Fruit fly (Drosophila melanogaster) whole organism, embryonic: Measurements from ENCODE around the gene zf30C.
A peak's percentile ranks its signal among the peaks of the same experiment; 100 is the strongest.

ENCODE experiments used
- Atf-2 ChIP-seq: fragments of 200-800 bp; sonication (Bioruptor generic); optimal IDR thresholded peaks from 2 replicates; lab custom pipeline; 2016; ENCODE audit warnings: missing biosample characterization, missing genetic modification characterization
- B-H2 ChIP-seq: fragments of 200-800 bp; sonication (Bioruptor generic); optimal IDR thresholded peaks from 2 replicates; lab custom pipeline; 2018; ENCODE audit warnings: missing biosample characterization, mild to moderate bottlenecking, missing genetic modification characterization
- Bdp1 ChIP-seq: fragments of 200-800 bp; sonication (Bioruptor generic); optimal IDR thresholded peaks from 3 replicates; lab custom pipeline; 2016; ENCODE audit warnings: missing biosample characterization, missing genetic modification characterization
- Bgb ChIP-seq: fragments of 200-800 bp; sonication (Bioruptor generic); IDR thresholded peaks from 2 replicates; pipeline ENCODE4 v1.3.6; 2022; ENCODE audit warnings: missing biosample characterization, missing genetic modification characterization; ENCODE audit not compliant: partially characterized antibody
- Bteb2 ChIP-seq: fragments of 200-800 bp; sonication (Bioruptor generic); optimal IDR thresholded peaks from 2 replicates; lab custom pipeline; 2016; ENCODE audit warnings: missing biosample characterization, missing genetic modification characterization
- CG10431 ChIP-seq: fragments of 200-800 bp; sonication (Bioruptor generic); optimal IDR thresholded peaks from 3 replicates; lab custom pipeline; 2018; ENCODE audit warnings: missing biosample characterization, mild to moderate bottlenecking, missing genetic modification characterization
- CG11247 ChIP-seq: fragments of 200-800 bp; sonication (Bioruptor generic); IDR thresholded peaks from 2 replicates; pipeline ENCODE4 v1.3.6; 2022; ENCODE audit warnings: missing biosample characterization, missing genetic modification characterization
- CG11456 ChIP-seq: fragments of 200-800 bp; sonication (Bioruptor generic); IDR thresholded peaks from 3 replicates; pipeline ENCODE4 v1.3.6; 2022; ENCODE audit warnings: missing biosample characterization, missing genetic modification characterization
- CG12219 ChIP-seq: fragments of 200-800 bp; sonication (Bioruptor generic); optimal IDR thresholded peaks from 3 replicates; lab custom pipeline; 2018; ENCODE audit warnings: missing biosample characterization, mild to moderate bottlenecking, missing genetic modification characterization
- CG13424 ChIP-seq: fragments of 200-800 bp; sonication (Bioruptor generic); optimal IDR thresholded peaks from 2 replicates; lab custom pipeline; 2019; ENCODE audit warnings: missing biosample characterization, mild to moderate bottlenecking, missing genetic modification characterization, moderate library complexity
- CG17912 ChIP-seq: fragments of 200-800 bp; sonication (Bioruptor generic); optimal IDR thresholded peaks from 2 replicates; lab custom pipeline; 2018; ENCODE audit warnings: missing biosample characterization, mild to moderate bottlenecking, missing genetic modification characterization
- CG2678 ChIP-seq: fragments of 200-800 bp; sonication (Bioruptor generic); optimal IDR thresholded peaks from 3 replicates; lab custom pipeline; 2019; ENCODE audit warnings: missing biosample characterization, mild to moderate bottlenecking, missing genetic modification characterization, moderate library complexity
- CG2875 ChIP-seq: fragments of 200-800 bp; sonication (Bioruptor generic); optimal IDR thresholded peaks from 2 replicates; lab custom pipeline; 2017; ENCODE audit warnings: missing biosample characterization, mild to moderate bottlenecking, missing genetic modification characterization, missing genetic modification reagents
- CG31441 ChIP-seq: fragments of 200-800 bp; sonication (Bioruptor generic); IDR thresholded peaks from 2 replicates; pipeline ENCODE4 v1.3.6; 2022; ENCODE audit warnings: missing biosample characterization, missing genetic modification characterization
- CG3163 ChIP-seq: fragments of 200-800 bp; sonication (Bioruptor generic); optimal IDR thresholded peaks from 3 replicates; lab custom pipeline; 2016; ENCODE audit warnings: missing biosample characterization, missing genetic modification characterization
- CG33213 ChIP-seq: fragments of 200-800 bp; sonication (Bioruptor generic); optimal IDR thresholded peaks from 3 replicates; lab custom pipeline; 2016; ENCODE audit warnings: missing biosample characterization, missing genetic modification characterization
- CG42726 ChIP-seq: fragments of 200-800 bp; sonication (Bioruptor generic); IDR thresholded peaks from 2 replicates; pipeline ENCODE4 v1.3.6; 2022; ENCODE audit warnings: missing biosample characterization, missing genetic modification characterization; ENCODE audit not compliant: partially characterized antibody
- CG4360 ChIP-seq: fragments of 200-800 bp; sonication (Bioruptor generic); IDR thresholded peaks from 2 replicates; pipeline ENCODE4 v1.3.6; 2022; ENCODE audit warnings: missing biosample characterization, missing genetic modification characterization
- CG6689 ChIP-seq: fragments of 200-800 bp; sonication (Bioruptor generic); IDR thresholded peaks from 2 replicates; pipeline ENCODE4 v1.3.6; 2022; ENCODE audit warnings: missing biosample characterization, missing genetic modification characterization
- CG7786 ChIP-seq: fragments of 200-800 bp; sonication (Bioruptor generic); optimal IDR thresholded peaks from 2 replicates; lab custom pipeline; 2016; ENCODE audit warnings: missing biosample characterization, missing genetic modification characterization
- CG9817 ChIP-seq: fragments of 200-800 bp; sonication (Bioruptor generic); optimal IDR thresholded peaks from 2 replicates; lab custom pipeline; 2018; ENCODE audit warnings: missing biosample characterization, mild to moderate bottlenecking, missing genetic modification characterization, moderate library complexity
- CTCF ChIP-seq: fragments of 200-800 bp; sonication (Bioruptor generic); optimal IDR thresholded peaks from 2 replicates; lab custom pipeline; 2017; ENCODE audit warnings: missing biosample characterization, mild to moderate bottlenecking, missing genetic modification characterization, moderate library complexity
- Camta ChIP-seq: fragments of 200-800 bp; sonication (Bioruptor generic); optimal IDR thresholded peaks from 2 replicates; lab custom pipeline; 2016; ENCODE audit warnings: missing biosample characterization, missing genetic modification characterization
- Dad ChIP-seq: fragments of 200-800 bp; sonication (Bioruptor generic); optimal IDR thresholded peaks from 3 replicates; lab custom pipeline; 2016; ENCODE audit warnings: missing biosample characterization, missing genetic modification characterization
- Fer2 ChIP-seq: fragments of 200-800 bp; sonication (Bioruptor generic); optimal IDR thresholded peaks from 2 replicates; lab custom pipeline; 2018; ENCODE audit warnings: missing biosample characterization, mild to moderate bottlenecking, missing genetic modification characterization, moderate library complexity
- HLH54F ChIP-seq: fragments of 200-800 bp; sonication (Bioruptor generic); optimal IDR thresholded peaks from 3 replicates; lab custom pipeline; 2016; ENCODE audit warnings: missing biosample characterization, missing genetic modification characterization
- HmgD ChIP-seq: fragments of 200-800 bp; sonication (Bioruptor generic); optimal IDR thresholded peaks from 3 replicates; lab custom pipeline; 2016; ENCODE audit warnings: missing biosample characterization, missing genetic modification characterization
- Hr51 ChIP-seq, 2 experiments: fragments of 200-800 bp; sonication (Bioruptor generic); optimal IDR thresholded peaks; 2 replicates in 1 of 2; 3 replicates in 1 of 2; lab custom pipeline; 2016 to 2018; ENCODE audit warnings: missing biosample characterization in 2 of 2, missing genetic modification characterization in 2 of 2, mild to moderate bottlenecking in 1 of 2, moderate library complexity in 1 of 2
- MESR4 ChIP-seq: fragments of 200-800 bp; sonication (Bioruptor generic); optimal IDR thresholded peaks from 2 replicates; lab custom pipeline; 2018; ENCODE audit warnings: missing biosample characterization, mild to moderate bottlenecking, missing genetic modification characterization, moderate library complexity
- Myb ChIP-seq: fragments of 200-800 bp; sonication (Bioruptor generic); optimal IDR thresholded peaks from 2 replicates; lab custom pipeline; 2016; ENCODE audit warnings: missing biosample characterization, missing genetic modification characterization
- Nf-YC ChIP-seq: fragments of 200-800 bp; optimal IDR thresholded peaks from 3 replicates; lab custom pipeline; 2019; ENCODE audit warnings: missing biosample characterization, mild to moderate bottlenecking, missing genetic modification characterization, moderate library complexity
- Poxn ChIP-seq: fragments of 200-800 bp; sonication (Bioruptor generic); IDR thresholded peaks from 2 replicates; pipeline ENCODE4 v1.3.6; 2022; ENCODE audit warnings: missing biosample characterization, missing genetic modification characterization
- Sry-β ChIP-seq: fragments of 200-800 bp; sonication (Bioruptor generic); optimal IDR thresholded peaks from 2 replicates; lab custom pipeline; 2018; ENCODE audit warnings: missing biosample characterization, mild to moderate bottlenecking, missing genetic modification characterization, moderate library complexity
- ap ChIP-seq: fragments of 200-800 bp; sonication (Bioruptor generic); IDR thresholded peaks from 2 replicates; pipeline ENCODE4 v1.3.6; 2022; ENCODE audit warnings: missing biosample characterization, missing genetic modification characterization
- bab2 ChIP-seq: fragments of 200-800 bp; sonication (Bioruptor generic); optimal IDR thresholded peaks from 2 replicates; lab custom pipeline; 2016; ENCODE audit warnings: missing biosample characterization, missing genetic modification characterization
- cas ChIP-seq: fragments of 200-800 bp; sonication (Bioruptor generic); IDR thresholded peaks from 2 replicates; pipeline ENCODE4 v1.3.6; 2022; ENCODE audit warnings: missing biosample characterization, missing genetic modification characterization
- corto ChIP-seq: fragments of 200-800 bp; sonication (Bioruptor generic); optimal IDR thresholded peaks from 2 replicates; lab custom pipeline; 2016; ENCODE audit warnings: missing biosample characterization, mild to moderate bottlenecking, missing genetic modification characterization, moderate library complexity
- croc ChIP-seq: fragments of 200-800 bp; sonication (Bioruptor generic); conservative IDR thresholded peaks from 3 replicates; pipeline ENCODE4 v1.3.6; 2022; ENCODE audit warnings: missing biosample characterization, missing genetic modification characterization
- en ChIP-seq: fragments of 200-800 bp; sonication (Bioruptor generic); optimal IDR thresholded peaks from 2 replicates; lab custom pipeline; 2016; ENCODE audit warnings: missing biosample characterization, missing genetic modification characterization
- fd96Cb ChIP-seq: fragments of 200-800 bp; sonication (Bioruptor generic); optimal IDR thresholded peaks from 2 replicates; lab custom pipeline; 2018; ENCODE audit warnings: missing biosample characterization, mild to moderate bottlenecking, missing genetic modification characterization, moderate library complexity
- grn ChIP-seq: fragments of 200-800 bp; sonication (Bioruptor generic); optimal IDR thresholded peaks from 3 replicates; lab custom pipeline; 2017; ENCODE audit warnings: missing biosample characterization, missing genetic modification characterization
- gt ChIP-seq: fragments of 200-800 bp; sonication (Bioruptor generic); IDR thresholded peaks from 2 replicates; pipeline ENCODE4 v1.3.6; 2022; ENCODE audit warnings: missing biosample characterization, missing genetic modification characterization
- h ChIP-seq: fragments of >200 bp; optimal IDR thresholded peaks from 2 replicates; lab custom pipeline; 2017
- ind ChIP-seq: fragments of 200-800 bp; sonication (Bioruptor generic); optimal IDR thresholded peaks from 3 replicates; lab custom pipeline; 2016; ENCODE audit warnings: missing biosample characterization, missing genetic modification characterization
- lola ChIP-seq, 3 experiments: fragments of >200 bp in 2 of 3; fragments of 200-800 bp in 1 of 3; sonication (Bioruptor generic) in 1 of 3; optimal IDR thresholded peaks; 2 replicates each; lab custom pipeline; 2017 to 2019; ENCODE audit warnings: missing biosample characterization in 3 of 3, missing genetic modification characterization in 3 of 3, mild to moderate bottlenecking in 1 of 3, moderate library complexity in 1 of 3
- nmo ChIP-seq: fragments of 200-800 bp; sonication (Bioruptor generic); optimal IDR thresholded peaks from 2 replicates; lab custom pipeline; 2018; ENCODE audit warnings: missing biosample characterization, mild to moderate bottlenecking, missing genetic modification characterization, moderate library complexity
- pum ChIP-seq: fragments of 200-800 bp; sonication (Bioruptor generic); optimal IDR thresholded peaks from 2 replicates; lab custom pipeline; 2016; ENCODE audit warnings: missing biosample characterization, missing genetic modification characterization
- ranshi ChIP-seq: fragments of 200-800 bp; sonication (Bioruptor generic); IDR thresholded peaks from 2 replicates; pipeline ENCODE4 v1.3.6; 2022; ENCODE audit warnings: missing biosample characterization, missing genetic modification characterization
- repo ChIP-seq: fragments of 200-800 bp; sonication (Bioruptor generic); optimal IDR thresholded peaks from 2 replicates; lab custom pipeline; 2016; ENCODE audit warnings: missing biosample characterization, missing genetic modification characterization
- row ChIP-seq: fragments of 200-800 bp; sonication (Bioruptor generic); IDR thresholded peaks from 3 replicates; pipeline ENCODE4 v1.3.6; 2022; ENCODE audit warnings: missing biosample characterization, missing genetic modification characterization
- slp2 ChIP-seq: fragments of 200-800 bp; sonication (Bioruptor generic); optimal IDR thresholded peaks from 2 replicates; lab custom pipeline; 2016; ENCODE audit warnings: missing biosample characterization, missing genetic modification characterization
- tll ChIP-seq, 2 experiments: fragments of 200-800 bp in 1 of 2; fragments of >200 bp in 1 of 2; sonication (Bioruptor generic) in 1 of 2; optimal IDR thresholded peaks; 2 replicates each; lab custom pipeline; 2017 to 2019; ENCODE audit warnings: missing biosample characterization in 2 of 2, missing genetic modification characterization in 2 of 2, mild to moderate bottlenecking in 1 of 2, moderate library complexity in 1 of 2
- trh ChIP-seq: fragments of 200-800 bp; sonication (Bioruptor generic); optimal IDR thresholded peaks from 2 replicates; lab custom pipeline; 2016; ENCODE audit warnings: missing biosample characterization, missing genetic modification characterization

The zf30C gene

DNA sequence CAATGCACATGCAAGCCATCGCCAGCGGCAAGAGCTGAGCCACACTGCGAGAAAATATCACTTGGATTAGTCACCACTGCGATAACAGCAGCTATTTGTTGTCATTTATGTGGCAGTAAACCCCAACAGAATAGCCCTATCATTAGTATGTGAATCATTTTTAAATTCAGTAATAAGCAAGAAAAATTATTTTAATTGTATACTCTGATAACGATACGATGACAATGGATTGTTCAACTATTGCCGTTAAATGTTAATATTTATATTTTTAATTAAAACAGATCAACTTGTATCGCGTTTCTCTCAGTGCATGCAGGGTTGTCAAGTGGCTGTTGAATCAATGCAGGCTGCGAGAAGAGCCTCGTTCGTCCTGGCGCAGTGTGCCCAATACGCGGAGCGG lies 20.3 kb upstream of the zf30C start (continued):
- TF ChIP-seq CG11456 (GFP tag; lab: Robert Waterston, UW) (no peak), Atf-2 (no peak), CG12219 (GFP tag; lab: Kevin White, UChicago) (no peak), en (no peak), row (peak; percentile 36; the same call in 2 of the 3 replicates), CG31441 (GFP tag; lab: Robert Waterston, UW) (peak; percentile 45; the same call in 1 of the 2 replicates), HLH54F (no peak), CG10431 (GFP tag; lab: Kevin White, UChicago) (no peak), tll (GFP tag; optimal IDR thresholded peaks at IDR 0.05; lab: Kevin White, UChicago) (no peak), Bgb (GFP tag; lab: Robert Waterston, UW) (no peak), CG2678 (tag; lab: Kevin White, UChicago) (peak; percentile 37), h (lab: Kevin White, UChicago) (no peak), repo (GFP tag; lab: Kevin White, UChicago) (no peak), gt (no peak), CG33213 (GFP tag; lab: Kevin White, UChicago) (no peak), Sry-β (GFP tag; lab: Kevin White, UChicago) (no peak), CTCF (GFP tag; lab: Kevin White, UChicago) (no peak), bab2 (GFP tag; lab: Kevin White, UChicago) (no peak), Fer2 (tag; lab: Kevin White, UChicago) (no peak), Camta (GFP tag; lab: Kevin White, UChicago) (no peak), Dad (GFP tag; lab: Kevin White, UChicago) (no peak), slp2 (GFP tag; lab: Kevin White, UChicago) (no peak), Nf-YC (tag; lab: Kevin White, UChicago) (no peak), HmgD (GFP tag; lab: Kevin White, UChicago) (no peak), grn (GFP tag; lab: Kevin White, UChicago) (no peak), CG13424 (no peak), Hr51 (GFP tag; optimal IDR thresholded peaks at IDR 0.05; lab: Kevin White, UChicago) (peak in 1 of 2 experiments; percentile 49), CG7786 (GFP tag; lab: Kevin White, UChicago) (no peak), lola (GFP tag; optimal IDR thresholded peaks at IDR 0.05; lab: Kevin White, UChicago) (no peak), CG17912 (GFP tag; lab: Kevin White, UChicago) (no peak), ranshi (no peak), CG4360 (GFP tag; lab: Robert Waterston, UW) (no peak), Poxn (GFP tag; lab: Robert Waterston, UW) (no peak), croc (no peak), ind (GFP tag; lab: Kevin White, UChicago) (peak; percentile 13), Bteb2 (GFP tag; lab: Kevin White, UChicago) (no peak), fd96Cb (tag; lab: Kevin White, UChicago) (no peak), MESR4 (GFP tag; lab: Kevin White, UChicago) (no peak), Bdp1 (GFP tag; lab: Kevin White, UChicago) (no peak), trh (GFP tag; lab: Kevin White, UChicago) (no peak), CG9817 (no peak), CG42726 (GFP tag; lab: Robert Waterston, UW) (no peak), corto (no peak), pum (GFP tag; lab: Kevin White, UChicago) (no peak), Myb (GFP tag; lab: Kevin White, UChicago) (no peak), cas (GFP tag; lab: Robert Waterston, UW) (no peak), ap (GFP tag; lab: Robert Waterston, UW) (no peak), CG3163 (GFP tag; lab: Kevin White, UChicago) (no peak), CG2875 (GFP tag; lab: Kevin White, UChicago) (no peak), nmo (GFP tag; lab: Kevin White, UChicago) (peak; percentile 25), CG6689 (GFP tag; lab: Robert Waterston, UW) (no peak; the same call in 1 of the 2 replicates), CG11247 (no peak), B-H2 (GFP tag; lab: Kevin White, UChicago) (no peak)
